Worm (Caenorhabditis elegans) whole organism, L3 larva: ENCODE results near the gene E03H12.4.
"Not testable (repeated sequence)": the region's sequence is repeated elsewhere in the genome, so short reads cannot be mapped to it uniquely, and the experiment has no call there.

ENCODE experiments used
- R02D3.7 ChIP-seq: fragments of 150-350 bp; optimal IDR thresholded peaks from 2 replicates; lab custom pipeline; 2014; ENCODE audit warnings: missing biosample characterization, missing genetic modification characterization
- ZK546.5 ChIP-seq: sonication (generic microtip); optimal IDR thresholded peaks from 2 replicates; lab custom pipeline; 2017; ENCODE audit warnings: missing biosample characterization, missing genetic modification characterization
- aly-2 ChIP-seq: fragments of 150-350 bp; optimal IDR thresholded peaks from 2 replicates; lab custom pipeline; 2014; ENCODE audit warnings: missing biosample characterization, missing genetic modification characterization
- ceh-28 ChIP-seq: fragments of 150-350 bp; optimal IDR thresholded peaks from 2 replicates; lab custom pipeline; 2014; ENCODE audit warnings: missing biosample characterization, missing genetic modification reagents, missing genetic modification characterization
- ceh-82 ChIP-seq: fragments of 150-350 bp; optimal IDR thresholded peaks from 2 replicates; lab custom pipeline; 2014; ENCODE audit warnings: missing biosample characterization, missing genetic modification characterization
- ceh-9 ChIP-seq: sonication (generic microtip); optimal IDR thresholded peaks from 2 replicates; lab custom pipeline; 2018; ENCODE audit warnings: missing biosample characterization, missing genetic modification characterization
- egl-27 ChIP-seq: sonication (generic microtip); optimal IDR thresholded peaks from 4 replicates; lab custom pipeline; 2017; ENCODE audit warnings: missing biosample characterization, missing genetic modification reagents, missing genetic modification characterization
- elt-1 ChIP-seq: fragments of 150-350 bp; optimal IDR thresholded peaks from 2 replicates; lab custom pipeline; 2014; ENCODE audit warnings: missing biosample characterization, missing genetic modification characterization
- elt-2 ChIP-seq: sonication (generic microtip); optimal IDR thresholded peaks from 2 replicates; lab custom pipeline; 2016; ENCODE audit warnings: missing genetic modification reagents, mild to moderate bottlenecking, missing genetic modification characterization, missing compliant biosample characterization
- eor-1 ChIP-seq, 2 experiments: fragments of 150-350 bp; optimal IDR thresholded peaks; 2 replicates each; lab custom pipeline; 2014 to 2018; ENCODE audit warnings: missing biosample characterization in 2 of 2, missing genetic modification characterization in 2 of 2
- fkh-10 ChIP-seq: sonication (generic microtip); optimal IDR thresholded peaks from 2 replicates; lab custom pipeline; 2017; ENCODE audit warnings: missing biosample characterization, missing genetic modification reagents, missing genetic modification characterization
- fkh-2 ChIP-seq: fragments of 150-350 bp; optimal IDR thresholded peaks from 2 replicates; lab custom pipeline; 2014; ENCODE audit warnings: missing biosample characterization, missing genetic modification reagents, missing genetic modification characterization
- fos-1 ChIP-seq: fragments of 150-350 bp; optimal IDR thresholded peaks from 2 replicates; lab custom pipeline; 2014; ENCODE audit warnings: missing biosample characterization, missing genetic modification characterization
- hmg-11 ChIP-seq: sonication (generic microtip); optimal IDR thresholded peaks from 2 replicates; lab custom pipeline; 2016; ENCODE audit warnings: missing genetic modification characterization, missing compliant biosample characterization
- jun-1 ChIP-seq: fragments of 150-350 bp; optimal IDR thresholded peaks from 2 replicates; lab custom pipeline; 2014; ENCODE audit warnings: missing biosample characterization, missing genetic modification reagents, missing genetic modification characterization
- lsy-12 ChIP-seq: sonication (generic microtip); optimal IDR thresholded peaks from 2 replicates; lab custom pipeline; 2016; ENCODE audit warnings: mild to moderate bottlenecking, missing genetic modification characterization, missing compliant biosample characterization
- mdl-1 ChIP-seq: fragments of 150-350 bp; optimal IDR thresholded peaks from 2 replicates; lab custom pipeline; 2014; ENCODE audit warnings: missing biosample characterization, missing genetic modification characterization
- mml-1 ChIP-seq: fragments of 150-350 bp; sonication (generic microtip); optimal IDR thresholded peaks from 3 replicates; lab custom pipeline; 2014; ENCODE audit warnings: missing biosample characterization, missing genetic modification characterization
- nfya-1 ChIP-seq: sonication (generic microtip); optimal IDR thresholded peaks from 2 replicates; lab custom pipeline; 2017; ENCODE audit warnings: missing genetic modification characterization, mild to moderate bottlenecking, missing compliant biosample characterization, antibody characterized with exemption, moderate library complexity; ENCODE audit not compliant: insufficient read depth
- nhr-11 ChIP-seq: fragments of 150-350 bp; optimal IDR thresholded peaks from 2 replicates; lab custom pipeline; 2014; ENCODE audit warnings: missing biosample characterization, missing genetic modification characterization
- nhr-12 ChIP-seq: fragments of 150-350 bp; optimal IDR thresholded peaks from 2 replicates; lab custom pipeline; 2014; ENCODE audit warnings: missing biosample characterization, missing genetic modification characterization
- nhr-23 ChIP-seq: fragments of 150-350 bp; optimal IDR thresholded peaks from 2 replicates; lab custom pipeline; 2014; ENCODE audit warnings: missing biosample characterization, missing genetic modification reagents, missing genetic modification characterization
- nhr-237 ChIP-seq: fragments of 150-350 bp; optimal IDR thresholded peaks from 2 replicates; lab custom pipeline; 2014; ENCODE audit warnings: missing biosample characterization, missing genetic modification characterization
- nhr-25 ChIP-seq: sonication (generic microtip); optimal IDR thresholded peaks from 2 replicates; lab custom pipeline; 2017; ENCODE audit warnings: missing biosample characterization, missing genetic modification characterization
- nhr-28 ChIP-seq: fragments of 150-350 bp; optimal IDR thresholded peaks from 2 replicates; lab custom pipeline; 2014; ENCODE audit warnings: missing biosample characterization, missing genetic modification characterization
- nhr-43 ChIP-seq: sonication (generic microtip); optimal IDR thresholded peaks from 2 replicates; lab custom pipeline; 2016; ENCODE audit warnings: mild to moderate bottlenecking, missing genetic modification characterization, missing compliant biosample characterization; ENCODE audit not compliant: poor library complexity, severe bottlenecking
- nhr-67 ChIP-seq: fragments of 150-350 bp; optimal IDR thresholded peaks from 2 replicates; lab custom pipeline; 2014; ENCODE audit warnings: missing biosample characterization, missing genetic modification characterization
- nhr-76 ChIP-seq: fragments of 150-350 bp; sonication (generic microtip); optimal IDR thresholded peaks from 5 replicates; lab custom pipeline; 2014; ENCODE audit warnings: missing biosample characterization, missing genetic modification characterization
- nhr-77 ChIP-seq: fragments of 150-350 bp; optimal IDR thresholded peaks from 2 replicates; lab custom pipeline; 2014; ENCODE audit warnings: missing biosample characterization, missing genetic modification characterization
- pha-4 ChIP-seq: fragments of 150-350 bp; optimal IDR thresholded peaks from 2 replicates; lab custom pipeline; 2014; ENCODE audit warnings: missing biosample characterization, missing genetic modification reagents, missing genetic modification characterization
- sea-2 ChIP-seq: fragments of 150-350 bp; sonication (generic microtip); optimal IDR thresholded peaks from 4 replicates; lab custom pipeline; 2014; ENCODE audit warnings: missing biosample characterization, missing genetic modification reagents, missing genetic modification characterization
- skn-1 ChIP-seq: fragments of 150-350 bp; optimal IDR thresholded peaks from 2 replicates; lab custom pipeline; 2014; ENCODE audit warnings: missing biosample characterization, missing genetic modification characterization
- tbx-2 ChIP-seq: sonication (generic microtip); optimal IDR thresholded peaks from 2 replicates; lab custom pipeline; 2016; ENCODE audit warnings: mild to moderate bottlenecking, missing genetic modification characterization, missing compliant biosample characterization
- unc-39 ChIP-seq: sonication (generic microtip); optimal IDR thresholded peaks from 4 replicates; lab custom pipeline; 2017; ENCODE audit warnings: missing biosample characterization, missing genetic modification characterization
- unc-62 ChIP-seq: fragments of 150-350 bp; sonication (generic microtip); optimal IDR thresholded peaks from 4 replicates; lab custom pipeline; 2014; ENCODE audit warnings: missing biosample characterization, missing genetic modification reagents, missing genetic modification characterization
- zag-1 ChIP-seq: fragments of 150-350 bp; optimal IDR thresholded peaks from 2 replicates; lab custom pipeline; 2014; ENCODE audit warnings: missing biosample characterization, missing genetic modification characterization
- ztf-11 ChIP-seq: fragments of 150-350 bp; optimal IDR thresholded peaks from 2 replicates; lab custom pipeline; 2014; ENCODE audit warnings: missing biosample characterization, missing genetic modification characterization
- ztf-4 ChIP-seq: fragments of 150-350 bp; optimal IDR thresholded peaks from 2 replicates; lab custom pipeline; 2014; ENCODE audit warnings: missing biosample characterization, missing genetic modification characterization

E03H12.4 gene

DNA sequence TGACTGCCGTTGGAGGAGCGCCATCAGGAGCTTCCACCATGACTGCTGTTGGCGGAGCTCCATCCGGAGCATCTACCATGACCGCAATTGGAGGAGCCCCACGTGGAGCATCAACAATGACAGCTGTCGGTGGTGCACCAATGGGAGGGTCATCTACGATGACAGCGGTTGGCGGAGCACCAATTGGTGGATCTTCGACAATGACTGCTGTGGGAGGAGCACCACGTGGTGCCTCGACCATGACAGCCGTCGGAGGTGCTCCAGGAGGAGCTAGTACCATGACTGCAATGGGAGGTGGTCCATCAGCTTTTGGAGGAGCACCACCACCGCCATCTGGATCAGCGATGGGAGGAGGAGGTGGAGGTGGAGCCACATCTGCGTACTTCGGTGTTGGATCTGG lies 34.7 kb downstream of the E03H12.4 start, which contains the start of gene T28H11.7:
Gene T28H11.7, minus strand, starts transcription at position 101 of the 400 bp plus-strand sequence.
- TF ChIP-seq fkh-2 (tag; lab: Kevin White, UChicago); aly-2 (tag; lab: Kevin White, UChicago); ztf-4: not testable (repeated sequence)

DNA sequence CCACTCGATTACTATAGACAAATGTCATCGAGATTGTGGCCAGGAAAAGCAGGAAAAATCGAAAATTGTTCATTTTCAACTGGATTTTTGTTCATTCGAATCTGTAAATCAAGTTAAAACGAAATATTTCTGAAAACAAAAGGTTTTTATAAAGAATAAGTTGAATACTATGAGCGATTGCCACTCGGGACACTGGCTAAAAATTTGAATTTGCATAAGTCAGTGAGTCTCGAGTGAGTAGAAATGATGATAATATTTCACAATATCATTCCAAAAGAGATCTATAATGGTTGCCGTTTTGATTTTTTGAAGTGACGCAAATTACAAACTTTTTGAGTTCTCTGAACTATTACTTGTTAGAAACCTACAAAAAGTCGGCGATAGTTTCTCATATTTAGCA lies 38.1 kb downstream of the E03H12.4 start, which contains the start of gene T28H11.8:
Gene T28H11.8, minus strand, starts transcription at position 101 of the 400 bp plus-strand sequence.
- TF ChIP-seq tbx-2 (no peak), fkh-2 (tag; lab: Kevin White, UChicago) (no peak), aly-2 (tag; lab: Kevin White, UChicago) (no peak), hmg-11 (no peak), elt-2 (tag; lab: Kevin White, UChicago) (no peak), skn-1 (no peak), nhr-25 (tag; lab: Kevin White, UChicago) (no peak), ceh-28 (tag; lab: Kevin White, UChicago) (no peak), ceh-9 (tag; lab: Kevin White, UChicago) (no peak), R02D3.7 (tag; lab: Kevin White, UChicago) (no peak), nhr-43 (tag; lab: Kevin White, UChicago) (no peak), ceh-82 (tag; lab: Kevin White, UChicago) (no peak), ZK546.5 (tag; lab: Kevin White, UChicago) (no peak), sea-2 (GFP tag; lab: Kevin White, UChicago) (no peak), jun-1 (no peak)

DNA sequence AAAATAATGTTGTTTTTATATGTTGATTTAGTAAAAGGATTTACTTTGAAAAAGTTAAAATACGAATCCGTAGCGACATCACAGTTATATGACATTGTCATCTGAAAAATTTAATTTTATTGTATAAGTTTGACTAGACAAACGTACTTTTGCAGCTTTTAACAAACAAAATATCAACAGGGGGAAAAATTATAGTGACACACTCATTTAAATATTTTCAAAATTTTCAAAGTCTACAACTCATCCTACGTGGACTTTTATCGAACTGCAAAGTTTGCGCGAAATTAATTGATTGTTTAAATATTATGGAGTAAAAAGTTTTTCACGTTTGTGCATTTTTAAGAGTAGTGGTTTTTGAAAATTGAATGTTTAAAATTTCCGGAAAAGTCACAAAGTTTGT lies 43.2 kb downstream of the E03H12.4 start, which contains the start of gene C09B9.85:
Gene C09B9.85, minus strand, starts transcription at position 101 of the 400 bp plus-strand sequence.
- no peak for TF ChIP-seq fos-1 (tag; lab: Kevin White, UChicago)
- no peak for TF ChIP-seq mml-1 (tag; lab: Kevin White, UChicago)
- TF ChIP-seq nhr-76 (tag; lab: Kevin White, UChicago), result no peak
- TF ChIP-seq unc-39, result no peak
- TF ChIP-seq nhr-67, result no peak
- TF ChIP-seq tbx-2, result no peak
- TF ChIP-seq nhr-11 (tag; lab: Kevin White, UChicago), result no peak
- TF ChIP-seq nhr-77, result no peak
- no peak for TF ChIP-seq aly-2 (tag; lab: Kevin White, UChicago)
- TF ChIP-seq lsy-12 (tag; lab: Kevin White, UChicago), result no peak
- no peak for TF ChIP-seq nhr-28 (tag; lab: Kevin White, UChicago)
- TF ChIP-seq nhr-23 (tag; lab: Kevin White, UChicago), result no peak
- no peak for TF ChIP-seq elt-1 (tag; lab: Kevin White, UChicago)
- TF ChIP-seq mdl-1 (tag; lab: Kevin White, UChicago), result no peak
- no peak for TF ChIP-seq nhr-237

DNA sequence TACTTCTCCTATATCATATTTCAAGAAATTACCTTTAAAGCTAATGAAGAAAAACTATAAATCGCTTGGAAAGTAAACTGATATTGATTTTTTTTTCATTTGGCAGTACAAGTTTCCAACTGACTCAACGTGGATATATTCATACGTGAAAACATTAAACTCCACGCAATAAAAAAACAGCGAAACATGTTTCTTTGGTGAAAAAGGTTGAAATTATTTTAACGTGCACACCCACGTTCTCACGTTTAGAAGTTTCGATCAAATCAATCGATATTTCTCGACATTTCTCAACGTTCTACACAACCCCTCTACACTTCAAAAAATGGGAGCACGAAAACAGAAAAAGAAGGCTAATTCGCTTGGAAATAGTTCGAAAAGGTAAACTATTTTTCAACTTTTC lies 46.6 kb downstream of the E03H12.4 start, which contains the start of the genes best-6 and C09B9.2:
Gene best-6, minus strand, starts transcription at position 101 of the 400 bp plus-strand sequence.
Gene C09B9.2, plus strand, starts transcription at position 314 of the 400 bp plus-strand sequence.
- no peak for TF ChIP-seq unc-62 (GFP tag; lab: Kevin White, UChicago)
- no peak for TF ChIP-seq fkh-10
- TF ChIP-seq lsy-12 (tag; lab: Kevin White, UChicago), result no peak
- TF ChIP-seq mdl-1 (tag; lab: Kevin White, UChicago), result no peak
- no peak for TF ChIP-seq nfya-1 (tag; lab: Kevin White, UChicago)
- no peak for TF ChIP-seq zag-1 (tag; lab: Kevin White, UChicago)
- TF ChIP-seq eor-1 (tag; optimal IDR thresholded peaks at IDR 0.05; lab: Kevin White, UChicago), result no peak

DNA sequence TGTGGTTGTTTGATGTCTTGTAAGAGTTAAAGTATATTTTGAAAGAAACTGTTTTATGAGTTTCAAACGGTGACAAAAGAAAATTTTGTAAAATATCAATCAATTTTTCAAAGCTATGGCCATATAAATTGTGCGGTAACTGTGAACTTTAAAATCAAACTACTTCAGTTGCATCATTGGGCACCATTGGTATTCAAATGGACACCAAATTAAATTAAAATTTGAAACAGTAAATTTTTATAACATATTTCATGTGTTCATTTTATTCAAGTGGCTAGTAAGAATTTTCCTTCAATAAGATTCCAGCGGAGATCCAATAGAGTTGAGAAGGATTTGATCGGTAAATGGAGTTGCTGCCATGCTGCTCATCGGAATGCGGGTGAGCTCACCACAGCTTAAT lies 49.0 kb downstream of the E03H12.4 start:
- no peak for TF ChIP-seq nhr-237

DNA sequence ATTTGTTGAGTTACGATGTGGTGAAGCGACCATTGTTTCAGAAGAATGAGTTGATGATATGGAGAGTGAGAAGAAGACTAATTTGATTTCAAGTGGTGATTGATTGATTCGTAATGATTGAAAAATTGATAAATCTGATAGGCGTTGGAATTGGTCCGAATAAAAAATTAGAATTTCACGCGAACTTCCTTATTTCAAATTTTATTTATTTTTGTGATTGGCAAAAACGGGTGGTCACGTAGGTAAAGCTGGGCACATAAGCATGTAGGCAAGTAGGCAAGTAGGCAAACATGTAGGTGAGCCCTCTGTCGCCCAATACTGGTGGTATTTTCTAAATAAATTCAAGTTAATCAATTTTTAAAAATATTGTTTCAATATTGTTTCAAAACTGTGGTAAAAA lies 50.9 kb downstream of the E03H12.4 start, which contains the start of gene C09B9.4:
Gene C09B9.4, minus strand, starts transcription at position 101 of the 400 bp plus-strand sequence.
- TF ChIP-seq jun-1 (no peak), ztf-11 (tag; lab: Kevin White, UChicago) (no peak), elt-1 (tag; lab: Kevin White, UChicago) (no peak), ceh-28 (tag; lab: Kevin White, UChicago) (no peak), hmg-11 (no peak), fkh-10 (no peak), egl-27 (tag; lab: Kevin White, UChicago) (no peak), R02D3.7 (tag; lab: Kevin White, UChicago) (no peak), unc-39 (no peak), nhr-12 (tag; lab: Kevin White, UChicago) (no peak), nhr-77 (no peak), mml-1 (tag; lab: Kevin White, UChicago) (no peak), pha-4 (tag; lab: Kevin White, UChicago) (no peak), ztf-4 (no peak)
